Fruit fly (Drosophila melanogaster) whole organism, embryonic: ENCODE measurements around the gene raw.

ENCODE experiments used
- ATbp ChIP-seq: fragments of 200-800 bp; sonication (Bioruptor generic); optimal IDR thresholded peaks from 2 replicates; lab custom pipeline; 2017; ENCODE audit warnings: missing biosample characterization, mild to moderate bottlenecking, missing genetic modification characterization, missing genetic modification reagents
- Abd-B ChIP-seq: fragments of 200-800 bp; sonication (Bioruptor generic); optimal IDR thresholded peaks from 2 replicates; lab custom pipeline; 2018; ENCODE audit warnings: missing biosample characterization, mild to moderate bottlenecking, missing genetic modification characterization, moderate library complexity
- Antp ChIP-seq: fragments of 200-800 bp; sonication (Bioruptor generic); optimal IDR thresholded peaks from 3 replicates; lab custom pipeline; 2016; ENCODE audit warnings: missing biosample characterization, missing genetic modification characterization
- B-H2 ChIP-seq: fragments of 200-800 bp; sonication (Bioruptor generic); optimal IDR thresholded peaks from 2 replicates; lab custom pipeline; 2018; ENCODE audit warnings: missing biosample characterization, mild to moderate bottlenecking, missing genetic modification characterization
- CG10147 ChIP-seq: fragments of 200-800 bp; sonication (Bioruptor generic); optimal IDR thresholded peaks from 2 replicates; lab custom pipeline; 2019; ENCODE audit warnings: missing biosample characterization, mild to moderate bottlenecking, missing genetic modification characterization, moderate library complexity
- CG10209 ChIP-seq: fragments of 200-800 bp; sonication (Bioruptor generic); optimal IDR thresholded peaks from 3 replicates; lab custom pipeline; 2017; ENCODE audit warnings: missing biosample characterization, mild to moderate bottlenecking, missing genetic modification characterization, missing genetic modification reagents
- CG12155 ChIP-seq: fragments of 200-800 bp; sonication (Bioruptor generic); optimal IDR thresholded peaks from 3 replicates; lab custom pipeline; 2016; ENCODE audit warnings: missing biosample characterization, missing genetic modification characterization
- CG13296 ChIP-seq: fragments of 200-800 bp; sonication (Bioruptor generic); optimal IDR thresholded peaks from 3 replicates; lab custom pipeline; 2018; ENCODE audit warnings: missing biosample characterization, mild to moderate bottlenecking, missing genetic modification characterization
- CG13894 ChIP-seq: fragments of 200-800 bp; sonication (Bioruptor generic); optimal IDR thresholded peaks from 3 replicates; lab custom pipeline; 2018; ENCODE audit warnings: missing biosample characterization, mild to moderate bottlenecking, missing genetic modification characterization, moderate library complexity
- CG14441 ChIP-seq: fragments of 200-800 bp; sonication (Bioruptor generic); IDR thresholded peaks from 2 replicates; pipeline ENCODE4 v1.3.6; 2022; ENCODE audit warnings: missing biosample characterization, missing genetic modification characterization
- CG14860 ChIP-seq: fragments of 200-800 bp; sonication (Bioruptor generic); IDR thresholded peaks from 3 replicates; pipeline ENCODE4 v1.3.6; 2022; ENCODE audit warnings: missing biosample characterization, missing genetic modification characterization; ENCODE audit not compliant: partially characterized antibody
- CG1602 ChIP-seq: fragments of 200-800 bp; sonication (Bioruptor generic); optimal IDR thresholded peaks from 3 replicates; lab custom pipeline; 2016; ENCODE audit warnings: missing biosample characterization, missing genetic modification characterization
- CG2678 ChIP-seq: fragments of 200-800 bp; sonication (Bioruptor generic); optimal IDR thresholded peaks from 3 replicates; lab custom pipeline; 2019; ENCODE audit warnings: missing biosample characterization, mild to moderate bottlenecking, missing genetic modification characterization, moderate library complexity
- CG2712 ChIP-seq: fragments of 200-800 bp; optimal IDR thresholded peaks from 3 replicates; lab custom pipeline; 2019; ENCODE audit warnings: missing biosample characterization, mild to moderate bottlenecking, missing genetic modification characterization, moderate library complexity
- CG30431 ChIP-seq: fragments of 200-800 bp; sonication (Bioruptor generic); optimal IDR thresholded peaks from 2 replicates; lab custom pipeline; 2017; ENCODE audit warnings: missing biosample characterization, missing genetic modification characterization
- CG33213 ChIP-seq: fragments of 200-800 bp; sonication (Bioruptor generic); optimal IDR thresholded peaks from 3 replicates; lab custom pipeline; 2016; ENCODE audit warnings: missing biosample characterization, missing genetic modification characterization
- CG5180 ChIP-seq: fragments of 200-800 bp; sonication (Bioruptor generic); optimal IDR thresholded peaks from 3 replicates; lab custom pipeline; 2017; ENCODE audit warnings: missing biosample characterization, missing genetic modification characterization, mild to moderate bottlenecking, moderate library complexity, missing genetic modification reagents
- CG7987 ChIP-seq: fragments of 200-800 bp; sonication (Bioruptor generic); optimal IDR thresholded peaks from 2 replicates; lab custom pipeline; 2018; ENCODE audit warnings: missing biosample characterization, mild to moderate bottlenecking, missing genetic modification characterization, moderate library complexity
- CG9727 ChIP-seq: fragments of 200-800 bp; sonication (Bioruptor generic); optimal IDR thresholded peaks from 3 replicates; lab custom pipeline; 2017; ENCODE audit warnings: missing biosample characterization, mild to moderate bottlenecking, missing genetic modification characterization
- D19B ChIP-seq: fragments of 200-800 bp; sonication (Bioruptor generic); optimal IDR thresholded peaks from 2 replicates; lab custom pipeline; 2017; ENCODE audit warnings: missing biosample characterization, mild to moderate bottlenecking, missing genetic modification characterization
- Eip74EF ChIP-seq, 2 experiments: fragments of 200-800 bp in 1 of 2; fragments of >200 bp in 1 of 2; sonication (Bioruptor generic) in 1 of 2; optimal IDR thresholded peaks; 2 replicates each; lab custom pipeline; 2017 to 2019; ENCODE audit warnings: missing biosample characterization in 2 of 2, missing genetic modification characterization in 2 of 2, mild to moderate bottlenecking in 1 of 2, moderate library complexity in 1 of 2
- MESR4 ChIP-seq: fragments of 200-800 bp; sonication (Bioruptor generic); optimal IDR thresholded peaks from 2 replicates; lab custom pipeline; 2018; ENCODE audit warnings: missing biosample characterization, mild to moderate bottlenecking, missing genetic modification characterization, moderate library complexity
- NK7.1 ChIP-seq: fragments of 200-800 bp; sonication (Bioruptor generic); optimal IDR thresholded peaks from 3 replicates; lab custom pipeline; 2016; ENCODE audit warnings: missing biosample characterization, missing genetic modification characterization
- Scr ChIP-seq: fragments of 200-800 bp; sonication (Bioruptor generic); IDR thresholded peaks from 2 replicates; pipeline ENCODE4 v1.3.6; 2022; ENCODE audit warnings: missing biosample characterization, missing genetic modification characterization; ENCODE audit not compliant: partially characterized antibody
- Six4 ChIP-seq: fragments of 200-800 bp; sonication (Bioruptor generic); optimal IDR thresholded peaks from 2 replicates; lab custom pipeline; 2016; ENCODE audit warnings: missing biosample characterization, missing genetic modification characterization
- Ssrp ChIP-seq: fragments of 200-800 bp; sonication (Bioruptor generic); optimal IDR thresholded peaks from 2 replicates; lab custom pipeline; 2018; ENCODE audit warnings: missing biosample characterization, mild to moderate bottlenecking, missing genetic modification characterization, moderate library complexity
- ac ChIP-seq: fragments of 200-800 bp; sonication (Bioruptor generic); optimal IDR thresholded peaks from 3 replicates; lab custom pipeline; 2017; ENCODE audit warnings: missing biosample characterization, mild to moderate bottlenecking, missing genetic modification characterization
- bbx ChIP-seq: fragments of 200-800 bp; sonication (Bioruptor generic); IDR thresholded peaks from 2 replicates; pipeline ENCODE4 v1.3.6; 2022; ENCODE audit warnings: missing biosample characterization, missing genetic modification characterization; ENCODE audit not compliant: partially characterized antibody
- cas ChIP-seq: fragments of 200-800 bp; sonication (Bioruptor generic); IDR thresholded peaks from 2 replicates; pipeline ENCODE4 v1.3.6; 2022; ENCODE audit warnings: missing biosample characterization, missing genetic modification characterization
- cato ChIP-seq: fragments of 200-800 bp; sonication (Bioruptor generic); optimal IDR thresholded peaks from 2 replicates; lab custom pipeline; 2016; ENCODE audit warnings: missing biosample characterization, missing genetic modification characterization, borderline replicate concordance
- crp ChIP-seq, 2 experiments: fragments of 200-800 bp; sonication (Bioruptor generic); optimal IDR thresholded peaks; 2 replicates in 1 of 2; 3 replicates in 1 of 2; lab custom pipeline; 2017; ENCODE audit warnings: missing biosample characterization in 2 of 2, missing genetic modification characterization in 2 of 2, mild to moderate bottlenecking in 1 of 2, moderate library complexity in 1 of 2
- cwo ChIP-seq: fragments of 200-800 bp; sonication (Bioruptor generic); optimal IDR thresholded peaks from 3 replicates; lab custom pipeline; 2017; ENCODE audit warnings: missing biosample characterization, missing genetic modification characterization, mild to moderate bottlenecking, moderate library complexity, missing genetic modification reagents
- danr ChIP-seq: fragments of 200-800 bp; sonication (Bioruptor generic); IDR thresholded peaks from 2 replicates; pipeline ENCODE4 v1.3.6; 2022; ENCODE audit warnings: missing biosample characterization, missing genetic modification characterization
- disco-r ChIP-seq: fragments of 200-800 bp; sonication (Bioruptor generic); optimal IDR thresholded peaks from 2 replicates; lab custom pipeline; 2016; ENCODE audit warnings: missing biosample characterization, missing genetic modification characterization
- emc ChIP-seq: fragments of 200-800 bp; sonication (Bioruptor generic); optimal IDR thresholded peaks from 2 replicates; lab custom pipeline; 2016; ENCODE audit warnings: missing biosample characterization, missing genetic modification characterization
- exex ChIP-seq: fragments of 200-800 bp; sonication (Bioruptor generic); optimal IDR thresholded peaks from 4 replicates; lab custom pipeline; 2018; ENCODE audit warnings: missing biosample characterization, mild to moderate bottlenecking, missing genetic modification characterization, moderate library complexity
- jumu ChIP-seq: fragments of 200-800 bp; sonication (Bioruptor generic); optimal IDR thresholded peaks from 3 replicates; lab custom pipeline; 2016; ENCODE audit warnings: missing biosample characterization, missing genetic modification characterization
- lilli ChIP-seq: fragments of 200-800 bp; sonication (Bioruptor generic); optimal IDR thresholded peaks from 3 replicates; lab custom pipeline; 2016; ENCODE audit warnings: missing biosample characterization, missing genetic modification characterization
- nom ChIP-seq: fragments of 200-800 bp; sonication (Bioruptor generic); optimal IDR thresholded peaks from 2 replicates; lab custom pipeline; 2017; ENCODE audit warnings: missing biosample characterization, missing genetic modification characterization, mild to moderate bottlenecking, moderate library complexity, missing genetic modification reagents
- otp ChIP-seq: fragments of 200-800 bp; sonication (Bioruptor generic); IDR thresholded peaks from 3 replicates; pipeline ENCODE4, ENCODE4 v1.3.6; 2022; ENCODE audit warnings: missing biosample characterization, missing genetic modification characterization
- pita ChIP-seq: fragments of 200-800 bp; sonication (Bioruptor generic); optimal IDR thresholded peaks from 2 replicates; lab custom pipeline; 2017; ENCODE audit warnings: missing biosample characterization, mild to moderate bottlenecking, missing genetic modification characterization
- pnt ChIP-seq: fragments of 200-800 bp; sonication (Bioruptor generic); optimal IDR thresholded peaks from 3 replicates; lab custom pipeline; 2016; ENCODE audit warnings: missing biosample characterization, missing genetic modification characterization
- sim ChIP-seq: fragments of 200-800 bp; sonication (Bioruptor generic); IDR thresholded peaks from 2 replicates; pipeline ENCODE4 v1.3.6; 2022; ENCODE audit warnings: missing biosample characterization, missing genetic modification characterization
- slp2 ChIP-seq: fragments of 200-800 bp; sonication (Bioruptor generic); optimal IDR thresholded peaks from 2 replicates; lab custom pipeline; 2016; ENCODE audit warnings: missing biosample characterization, missing genetic modification characterization
- vnd ChIP-seq: fragments of 200-800 bp; sonication (Bioruptor generic); IDR thresholded peaks from 3 replicates; pipeline ENCODE4 v1.3.6; 2022; ENCODE audit warnings: missing biosample characterization, missing genetic modification characterization; ENCODE audit not compliant: partially characterized antibody
- wdn ChIP-seq: fragments of 200-800 bp; sonication (Bioruptor generic); IDR thresholded peaks from 2 replicates; pipeline ENCODE4 v1.3.6; 2022; ENCODE audit warnings: missing biosample characterization, missing genetic modification characterization
- zf30C ChIP-seq: fragments of 200-800 bp; sonication (Bioruptor generic); optimal IDR thresholded peaks from 3 replicates; lab custom pipeline; 2018; ENCODE audit warnings: missing biosample characterization, mild to moderate bottlenecking, missing genetic modification characterization
- zfh2 ChIP-seq: fragments of 200-800 bp; sonication (Bioruptor generic); optimal IDR thresholded peaks from 2 replicates; lab custom pipeline; 2016; ENCODE audit warnings: missing biosample characterization, missing genetic modification characterization

raw gene

dm6 chr2L:8739984-8740756 lies at the start of gene raw (continued):
- TF ChIP-seq CG14860 (GFP tag; lab: Robert Waterston, UW) (no peak), pita (GFP tag; lab: Kevin White, UChicago) (no peak), emc (GFP tag; lab: Kevin White, UChicago) (no peak), otp (GFP tag; lab: Robert Waterston, UW) (no peak), sim (GFP tag; lab: Robert Waterston, UW) (no peak), CG33213 (GFP tag; lab: Kevin White, UChicago) (no peak), Six4 (no peak), cwo (peak; percentile 43), CG2678 (peak; percentile 18), ac (GFP tag; lab: Kevin White, UChicago) (no peak), B-H2 (GFP tag; lab: Kevin White, UChicago) (peak; percentile 53), wdn (GFP tag; lab: Robert Waterston, UW) (no peak), slp2 (GFP tag; lab: Kevin White, UChicago) (no peak), danr (no peak), exex (tag; lab: Kevin White, UChicago) (peak; percentile 85), pnt (GFP tag; lab: Kevin White, UChicago) (no peak), vnd (GFP tag; lab: Robert Waterston, UW) (no peak), CG7987 (GFP tag; lab: Kevin White, UChicago) (no peak), Eip74EF (GFP tag; optimal IDR thresholded peaks at IDR 0.05; lab: Kevin White, UChicago) (peak in 1 of 2 experiments; percentile 58), Antp (no peak), CG13894 (peak; percentile 46), CG2712 (no peak), CG5180 (no peak), D19B (GFP tag; lab: Kevin White, UChicago) (no peak), cas (no peak), bbx (GFP tag; lab: Robert Waterston, UW) (0 out of 2 replicates have a peak, but pooled peaks have one; percentile 19), NK7.1 (GFP tag; lab: Kevin White, UChicago) (no peak), nom (GFP tag; lab: Kevin White, UChicago) (peak; percentile 56), jumu (GFP tag; lab: Kevin White, UChicago) (no peak), CG1602 (GFP tag; lab: Kevin White, UChicago) (no peak), Scr (GFP tag; lab: Robert Waterston, UW) (no peak), crp (GFP tag; optimal IDR thresholded peaks at IDR 0.05; lab: Kevin White, UChicago) (no peak), ATbp (GFP tag; lab: Kevin White, UChicago) (peak; percentile 24), CG13296 (GFP tag; lab: Kevin White, UChicago) (peak; percentile 14), Ssrp (no peak), lilli (GFP tag; lab: Kevin White, UChicago) (no peak), CG10147 (no peak), zfh2 (GFP tag; lab: Kevin White, UChicago) (no peak), CG10209 (GFP tag; lab: Kevin White, UChicago) (no peak), cato (GFP tag; lab: Kevin White, UChicago) (no peak), MESR4 (peak; percentile 65), CG12155 (GFP tag; lab: Kevin White, UChicago) (no peak), zf30C (GFP tag; lab: Kevin White, UChicago) (no peak), disco-r (GFP tag; lab: Kevin White, UChicago) (no peak), Abd-B (GFP tag; lab: Kevin White, UChicago) (no peak), CG9727 (GFP tag; lab: Kevin White, UChicago) (no peak), CG30431 (GFP tag; lab: Kevin White, UChicago) (no peak), CG14441 (no peak)
